Fruit fly (Drosophila melanogaster) Kc167 (cell line): ENCODE measurements around the gene CG42397.

Experiments used
- Myc ChIP-seq: fragments of >200 bp; optimal IDR thresholded peaks from 2 replicates; lab custom pipeline; 2017; ENCODE audit warnings: missing external identifiers
- Sin3A ChIP-seq: fragments of >200 bp; optimal IDR thresholded peaks from 2 replicates; lab custom pipeline; 2018; ENCODE audit warnings: missing external identifiers
- h ChIP-seq: fragments of >200 bp; optimal IDR thresholded peaks from 3 replicates; lab custom pipeline; 2018; ENCODE audit warnings: missing external identifiers
- insv ChIP-seq: fragments of >200 bp; optimal IDR thresholded peaks from 3 replicates; lab custom pipeline; 2018; ENCODE audit warnings: missing external identifiers
- psq ChIP-seq: fragments of >200 bp; optimal IDR thresholded peaks from 2 replicates; lab custom pipeline; 2017; ENCODE audit warnings: missing external identifiers
- ttk ChIP-seq: sonication (Bioruptor generic); optimal IDR thresholded peaks from 2 replicates; lab custom pipeline; 2017; ENCODE audit warnings: missing external identifiers

Gene CG42397

dm6 chr3L:11973690-11974089 is at the start of gene CG42397:
Gene CG42397 (minus strand): TSS chr3L:11973790.
- TF ChIP-seq insv (lab: Kevin White, UChicago): no peak

- no peak for TF ChIP-seq Sin3A
- no peak for TF ChIP-seq psq (lab: Kevin White, UChicago)
- TF ChIP-seq Myc (lab: Kevin White, UChicago): no peak
- no peak for TF ChIP-seq h (lab: Kevin White, UChicago)
- no peak for TF ChIP-seq insv (lab: Kevin White, UChicago)
- TF ChIP-seq ttk (lab: Kevin White, UChicago): no peak
Measured at dm6 chr3L:12021903-12022302, 48.3 kb upstream of the CG42397 start.

dm6 chr3L:12016186-12016585 is 42.6 kb upstream of the CG42397 start:
- TF ChIP-seq psq (lab: Kevin White, UChicago): no peak
- no peak for TF ChIP-seq Sin3A
- no peak for TF ChIP-seq insv (lab: Kevin White, UChicago)
- TF ChIP-seq Myc (lab: Kevin White, UChicago): no peak
- TF ChIP-seq ttk (lab: Kevin White, UChicago): no peak
- no peak for TF ChIP-seq h (lab: Kevin White, UChicago)

- TF ChIP-seq h (lab: Kevin White, UChicago): no peak
- TF ChIP-seq Myc (lab: Kevin White, UChicago): no peak
- TF ChIP-seq insv (lab: Kevin White, UChicago): no peak
- TF ChIP-seq psq (lab: Kevin White, UChicago): no peak
- no peak for TF ChIP-seq ttk (lab: Kevin White, UChicago)
Measured at dm6 chr3L:12014272-12014671, 40.7 kb upstream of the CG42397 start.

dm6 chr3L:12013698-12014097 is 40.1 kb upstream of the CG42397 start:
- TF ChIP-seq Myc (lab: Kevin White, UChicago) (no peak), psq (lab: Kevin White, UChicago) (no peak), h (lab: Kevin White, UChicago) (no peak)

- TF ChIP-seq insv (lab: Kevin White, UChicago) (no peak), ttk (lab: Kevin White, UChicago) (no peak), h (lab: Kevin White, UChicago) (no peak), psq (lab: Kevin White, UChicago) (no peak), Myc (lab: Kevin White, UChicago) (no peak), Sin3A (no peak)
Measured at dm6 chr3L:12007945-12008344, 34.4 kb upstream of the CG42397 start.

dm6 chr3L:12004136-12004535 is 30.5 kb upstream of the CG42397 start:
- TF ChIP-seq psq (lab: Kevin White, UChicago) (no peak), Sin3A (no peak), insv (lab: Kevin White, UChicago) (no peak), ttk (lab: Kevin White, UChicago) (no peak), Myc (lab: Kevin White, UChicago) (no peak), h (lab: Kevin White, UChicago) (no peak)

dm6 chr3L:12003457-12003856 is 29.9 kb upstream of the CG42397 start:
- TF ChIP-seq insv (lab: Kevin White, UChicago) (no peak), Myc (lab: Kevin White, UChicago) (no peak), psq (lab: Kevin White, UChicago) (no peak), ttk (lab: Kevin White, UChicago) (no peak), h (lab: Kevin White, UChicago) (no peak), Sin3A (no peak)

- TF ChIP-seq h (lab: Kevin White, UChicago): no peak
- no peak for TF ChIP-seq ttk (lab: Kevin White, UChicago)
- TF ChIP-seq insv (lab: Kevin White, UChicago): no peak
- no peak for TF ChIP-seq psq (lab: Kevin White, UChicago)
- no peak for TF ChIP-seq Myc (lab: Kevin White, UChicago)
- TF ChIP-seq Sin3A: no peak
Measured at dm6 chr3L:12002321-12003248, 29.0 kb upstream of the CG42397 start, which contains the start of the genes Pop2 and CG6928. Gene Pop2 (minus strand): TSS chr3L:12002915. Gene CG6928 (plus strand): TSS chr3L:12003155.

dm6 chr3L:11997959-11998358 is 24.4 kb upstream of the CG42397 start, which contains the start of gene Grip163:
Gene Grip163 (minus strand): TSS chr3L:11998138.
- no peak for TF ChIP-seq psq (lab: Kevin White, UChicago)

dm6 chr3L:11992960-11993359 is 19.4 kb upstream of the CG42397 start, which contains the start of gene viaf:
Gene viaf (minus strand): TSS chr3L:11993179.
- TF ChIP-seq ttk (lab: Kevin White, UChicago): no peak

- no peak for TF ChIP-seq insv (lab: Kevin White, UChicago)
- TF ChIP-seq psq (lab: Kevin White, UChicago): no peak
- no peak for TF ChIP-seq Myc (lab: Kevin White, UChicago)
- TF ChIP-seq ttk (lab: Kevin White, UChicago): no peak
- no peak for TF ChIP-seq h (lab: Kevin White, UChicago)
- TF ChIP-seq Sin3A: no peak
Measured at dm6 chr3L:11990436-11990835, 16.8 kb upstream of the CG42397 start, which contains the start of gene CG6931. Gene CG6931 (plus strand): TSS chr3L:11990736.
